Worm (Caenorhabditis elegans) whole organism, L2 larva: Measurements from ENCODE around the gene eri-1.

ENCODE experiments used
- C34F6.9 ChIP-seq: fragments of 150-350 bp; optimal IDR thresholded peaks from 2 replicates; lab custom pipeline; 2014; ENCODE audit warnings: missing biosample characterization, missing genetic modification characterization
- F13H6.1 ChIP-seq: sonication (generic microtip); optimal IDR thresholded peaks from 2 replicates; lab custom pipeline; 2016; ENCODE audit warnings: missing genetic modification characterization, missing compliant biosample characterization
- R02D3.7 ChIP-seq: fragments of 150-350 bp; optimal IDR thresholded peaks from 2 replicates; lab custom pipeline; 2014; ENCODE audit warnings: missing biosample characterization, missing genetic modification characterization
- Y55F3AM.14 ChIP-seq: fragments of 200-800 bp; sonication (Bioruptor generic); optimal IDR thresholded peaks from 2 replicates; lab custom pipeline; 2018; ENCODE audit warnings: mild to moderate bottlenecking, missing genetic modification characterization, missing compliant biosample characterization
- alr-1 ChIP-seq: fragments of 150-350 bp; optimal IDR thresholded peaks from 2 replicates; lab custom pipeline; 2014; ENCODE audit warnings: missing biosample characterization, missing genetic modification characterization
- ama-1 ChIP-seq: fragments of 150-350 bp; optimal IDR thresholded peaks from 2 replicates; lab custom pipeline; 2018; ENCODE audit warnings: inconsistent platforms
- blmp-1 ChIP-seq: sonication (generic microtip); optimal IDR thresholded peaks from 2 replicates; lab custom pipeline; 2017; ENCODE audit warnings: missing genetic modification characterization, mild to moderate bottlenecking, missing compliant biosample characterization, antibody characterized with exemption, moderate library complexity; ENCODE audit not compliant: insufficient read depth
- ceh-16 ChIP-seq: fragments of 150-350 bp; optimal IDR thresholded peaks from 2 replicates; lab custom pipeline; 2014; ENCODE audit warnings: missing biosample characterization, missing genetic modification characterization
- ceh-82 ChIP-seq: fragments of 150-350 bp; optimal IDR thresholded peaks from 2 replicates; lab custom pipeline; 2014; ENCODE audit warnings: missing biosample characterization, missing genetic modification characterization
- crh-2 ChIP-seq: sonication (generic microtip); optimal IDR thresholded peaks from 2 replicates; lab custom pipeline; 2017; ENCODE audit warnings: missing biosample characterization, missing genetic modification characterization
- dmd-4 ChIP-seq: sonication (generic microtip); optimal IDR thresholded peaks from 2 replicates; lab custom pipeline; 2017; ENCODE audit warnings: missing biosample characterization, missing genetic modification characterization
- egl-27 ChIP-seq: sonication (generic microtip); optimal IDR thresholded peaks from 3 replicates; lab custom pipeline; 2017; ENCODE audit warnings: missing biosample characterization, missing genetic modification reagents, missing genetic modification characterization
- elt-1 ChIP-seq: fragments of 150-350 bp; optimal IDR thresholded peaks from 2 replicates; lab custom pipeline; 2014; ENCODE audit warnings: missing biosample characterization, missing genetic modification characterization
- elt-3 ChIP-seq: sonication (generic microtip); optimal IDR thresholded peaks from 2 replicates; lab custom pipeline; 2017; ENCODE audit warnings: missing biosample characterization, missing genetic modification characterization
- fos-1 ChIP-seq: fragments of 150-350 bp; optimal IDR thresholded peaks from 2 replicates; lab custom pipeline; 2014; ENCODE audit warnings: missing biosample characterization, missing genetic modification characterization
- gmeb-1 ChIP-seq: fragments of 150-350 bp; optimal IDR thresholded peaks from 2 replicates; lab custom pipeline; 2014; ENCODE audit warnings: missing biosample characterization, missing genetic modification characterization
- lin-11 ChIP-seq: fragments of 150-350 bp; sonication (generic microtip); optimal IDR thresholded peaks from 2 replicates; lab custom pipeline; 2014; ENCODE audit warnings: missing biosample characterization, missing genetic modification characterization, inconsistent platforms, mixed read lengths
- lin-13 ChIP-seq: fragments of 150-350 bp; optimal IDR thresholded peaks from 2 replicates; lab custom pipeline; 2014; ENCODE audit warnings: missing biosample characterization, missing genetic modification reagents, missing genetic modification characterization
- lin-39 ChIP-seq: fragments of 150-350 bp; optimal IDR thresholded peaks from 2 replicates; lab custom pipeline; 2014; ENCODE audit warnings: missing biosample characterization, missing genetic modification reagents, missing genetic modification characterization
- lsy-2 ChIP-seq, 2 experiments: fragments of 150-350 bp in 1 of 2; sonication (generic microtip) in 1 of 2; optimal IDR thresholded peaks; 2 replicates each; lab custom pipeline; 2014 to 2017; ENCODE audit warnings: missing biosample characterization in 2 of 2, missing genetic modification characterization in 2 of 2
- mab-5 ChIP-seq: fragments of 150-350 bp; optimal IDR thresholded peaks from 2 replicates; lab custom pipeline; 2014; ENCODE audit warnings: missing biosample characterization, missing genetic modification characterization
- nhr-10 ChIP-seq: sonication (generic microtip); optimal IDR thresholded peaks from 2 replicates; lab custom pipeline; 2017; ENCODE audit warnings: missing biosample characterization, missing genetic modification characterization
- nhr-11 ChIP-seq: fragments of 150-350 bp; optimal IDR thresholded peaks from 2 replicates; lab custom pipeline; 2014; ENCODE audit warnings: missing biosample characterization, missing genetic modification characterization
- nhr-129 ChIP-seq: fragments of 150-350 bp; optimal IDR thresholded peaks from 2 replicates; lab custom pipeline; 2014; ENCODE audit warnings: missing biosample characterization, missing genetic modification characterization
- nhr-25 ChIP-seq: fragments of 150-350 bp; sonication (generic microtip); optimal IDR thresholded peaks from 3 replicates; lab custom pipeline; 2014; ENCODE audit warnings: missing biosample characterization, missing genetic modification characterization
- nhr-6 ChIP-seq: fragments of 150-350 bp; optimal IDR thresholded peaks from 2 replicates; lab custom pipeline; 2014; ENCODE audit warnings: missing biosample characterization, missing genetic modification characterization
- nhr-77 ChIP-seq: fragments of 150-350 bp; optimal IDR thresholded peaks from 2 replicates; lab custom pipeline; 2014; ENCODE audit warnings: missing biosample characterization, missing genetic modification characterization
- peb-1 ChIP-seq: fragments of 150-350 bp; optimal IDR thresholded peaks from 2 replicates; lab custom pipeline; 2014; ENCODE audit warnings: missing biosample characterization, missing genetic modification characterization
- sem-4 ChIP-seq: fragments of 150-350 bp; optimal IDR thresholded peaks from 2 replicates; lab custom pipeline; 2014; ENCODE audit warnings: missing biosample characterization, missing genetic modification reagents, missing genetic modification characterization
- skn-1 ChIP-seq: sonication (generic microtip); optimal IDR thresholded peaks from 2 replicates; lab custom pipeline; 2017; ENCODE audit warnings: missing biosample characterization, missing genetic modification characterization
- sma-3 ChIP-seq: sonication (generic microtip); optimal IDR thresholded peaks from 2 replicates; lab custom pipeline; 2016; ENCODE audit warnings: missing genetic modification reagents, missing genetic modification characterization, missing compliant biosample characterization
- snpc-4 ChIP-seq: fragments of 150-350 bp; optimal IDR thresholded peaks from 2 replicates; lab custom pipeline; 2014; ENCODE audit warnings: missing biosample characterization, missing genetic modification characterization
- unc-55 ChIP-seq: fragments of 150-350 bp; sonication (generic microtip); optimal IDR thresholded peaks from 3 replicates; lab custom pipeline; 2014; ENCODE audit warnings: missing biosample characterization, missing genetic modification reagents, missing genetic modification characterization
- zag-1 ChIP-seq: fragments of 150-350 bp; optimal IDR thresholded peaks from 2 replicates; lab custom pipeline; 2014; ENCODE audit warnings: missing biosample characterization, missing genetic modification characterization
- ztf-1 ChIP-seq: fragments of 200-800 bp; sonication (Bioruptor generic); conservative IDR thresholded peaks from 2 replicates; pipeline ENCODE4 v1.3.6; 2022; ENCODE audit warnings: missing genetic modification characterization, missing compliant biosample characterization
- ztf-11 ChIP-seq: sonication (generic microtip); optimal IDR thresholded peaks from 2 replicates; lab custom pipeline; 2017; ENCODE audit warnings: missing biosample characterization, missing genetic modification characterization
- ztf-4 ChIP-seq: fragments of 150-350 bp; optimal IDR thresholded peaks from 2 replicates; lab custom pipeline; 2014; ENCODE audit warnings: missing biosample characterization, missing genetic modification characterization

Gene eri-1

DNA sequence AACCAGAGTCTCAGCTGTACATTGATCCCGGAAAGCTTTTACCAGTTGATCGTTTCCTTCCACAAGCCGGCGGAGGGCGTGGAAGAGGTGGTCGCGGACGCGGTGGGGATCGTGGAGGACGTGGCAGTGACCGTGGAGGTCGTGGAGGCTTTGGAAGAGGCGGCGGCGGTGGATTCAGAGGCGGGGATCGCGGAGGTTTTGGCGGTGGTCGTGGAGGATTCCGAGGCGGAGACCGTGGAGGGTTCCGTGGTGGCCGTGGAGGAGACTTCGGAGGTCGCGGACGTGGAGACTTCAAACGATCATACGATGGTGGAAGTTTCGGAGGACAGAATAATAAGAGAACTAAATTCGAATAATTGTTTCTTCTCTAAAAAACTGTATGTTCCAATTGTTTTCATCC lies 6.8 kb upstream of the eri-1 start:
- TF ChIP-seq alr-1 (tag; lab: Kevin White, UChicago) (no peak), crh-2 (tag; lab: Kevin White, UChicago) (no peak), nhr-77 (tag; lab: Kevin White, UChicago) (no peak), lin-11 (tag; lab: Kevin White, UChicago) (no peak)

DNA sequence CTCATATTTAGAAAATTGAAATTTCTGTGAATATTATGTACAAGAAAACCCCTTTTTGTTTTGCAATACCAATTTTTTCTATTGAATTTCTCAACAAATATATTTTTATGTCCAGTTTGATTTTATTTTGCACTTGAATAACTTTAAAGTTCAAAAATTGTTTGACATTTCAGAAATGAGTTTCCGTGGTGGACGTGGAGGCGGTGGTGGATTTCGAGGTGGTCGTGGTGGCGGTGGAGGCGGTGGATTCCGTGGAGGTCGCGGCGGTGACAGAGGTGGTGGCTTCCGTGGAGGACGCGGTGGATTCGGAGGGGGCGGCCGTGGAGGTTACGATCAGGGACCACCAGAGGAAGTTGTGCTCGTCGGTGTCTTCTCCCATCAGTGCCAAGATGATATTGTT lies 6.2 kb upstream of the eri-1 start, which contains the start of gene garr-1:
garr-1 (plus strand) TSS at position 174 of the 400 bp plus-strand sequence.
- no peak for TF ChIP-seq R02D3.7
- TF ChIP-seq nhr-6 (tag; lab: Kevin White, UChicago) = no peak
- no peak for TF ChIP-seq Y55F3AM.14
- no peak for TF ChIP-seq ama-1 (lab: Kevin White, UChicago)
- TF ChIP-seq ztf-11 = no peak
- no peak for TF ChIP-seq ceh-82
- no peak for TF ChIP-seq zag-1 (tag; lab: Kevin White, UChicago)
- TF ChIP-seq snpc-4 (tag; lab: Kevin White, UChicago) = no peak
- TF ChIP-seq blmp-1 (tag; lab: Kevin White, UChicago) = no peak
- TF ChIP-seq skn-1 = no peak
- TF ChIP-seq peb-1 (tag; lab: Kevin White, UChicago) = no peak
- no peak for TF ChIP-seq nhr-11 (tag; lab: Kevin White, UChicago)
- no peak for TF ChIP-seq ceh-16 (tag; lab: Kevin White, UChicago)

DNA sequence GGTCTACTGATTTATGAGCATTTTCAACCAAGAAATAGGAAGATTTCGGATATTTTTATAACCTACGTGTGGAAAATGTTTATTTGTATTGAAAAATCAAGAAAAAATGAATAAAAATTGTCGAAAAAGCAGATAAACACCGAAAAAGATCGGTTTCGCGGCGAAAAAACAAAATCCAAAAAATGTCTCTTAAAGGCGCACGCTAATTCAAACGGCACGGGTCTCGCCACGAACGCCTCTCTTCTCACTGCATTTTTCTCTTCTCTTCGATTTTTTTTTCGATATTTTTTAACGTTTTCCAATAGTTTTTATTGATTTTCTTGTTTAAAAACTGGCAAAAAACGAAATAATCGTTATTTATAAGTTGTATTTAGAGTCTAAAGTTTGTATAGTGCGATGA lies 5.8 kb upstream of the eri-1 start:
- peak; percentile 66 for TF ChIP-seq unc-55
- TF ChIP-seq ztf-1 (GFP tag; lab: Robert Waterston, UW) = no peak
- peak; percentile 52 for TF ChIP-seq gmeb-1
- no peak for TF ChIP-seq ztf-11
- peak; percentile 22 for TF ChIP-seq crh-2 (tag; lab: Kevin White, UChicago)
- TF ChIP-seq lsy-2 (tag; optimal IDR thresholded peaks at IDR 0.05; lab: Kevin White, UChicago) = peak in 1 of 2 experiments; percentile 67
- peak; percentile 38 for TF ChIP-seq nhr-129 (tag; lab: Kevin White, UChicago)
- no peak for TF ChIP-seq nhr-25 (tag; lab: Kevin White, UChicago)
- TF ChIP-seq F13H6.1 = no peak
- TF ChIP-seq sma-3 = no peak
- TF ChIP-seq nhr-11 (tag; lab: Kevin White, UChicago) = no peak
- TF ChIP-seq ztf-4 (tag; lab: Kevin White, UChicago) = peak; percentile 6
- peak; percentile 5 for TF ChIP-seq snpc-4 (tag; lab: Kevin White, UChicago)
- no peak for TF ChIP-seq sem-4 (tag; lab: Kevin White, UChicago)
- no peak for TF ChIP-seq skn-1
- TF ChIP-seq mab-5 (tag; lab: Kevin White, UChicago) = no peak
- TF ChIP-seq fos-1 = no peak
- peak; percentile 41 for TF ChIP-seq lin-13 (GFP tag; lab: Kevin White, UChicago)
- peak; percentile 59 for TF ChIP-seq C34F6.9 (tag; lab: Kevin White, UChicago)
- TF ChIP-seq, all 48 proteins: peak for 9

DNA sequence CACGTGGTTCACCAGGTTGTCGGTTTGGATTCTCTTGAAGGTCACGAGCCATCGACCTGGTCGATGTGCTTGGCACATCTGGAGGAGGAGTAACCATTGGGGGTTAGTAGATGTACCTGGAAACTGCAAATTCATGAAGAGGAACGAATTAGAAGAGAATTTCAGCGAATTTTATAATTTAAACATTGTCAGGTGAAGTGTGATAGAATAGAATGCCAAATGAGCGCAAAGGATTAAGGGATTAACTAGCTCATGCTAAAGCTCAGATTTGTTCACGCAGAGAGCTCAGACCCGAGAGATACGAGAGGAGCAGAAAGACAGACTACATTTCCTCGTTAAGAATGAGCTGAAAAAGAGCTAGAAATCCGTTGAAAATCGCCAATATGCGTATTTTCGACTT lies 5.3 kb upstream of the eri-1 start, which contains the start of gene daf-18:
daf-18 (minus strand) TSS at position 126 of the 400 bp plus-strand sequence.
- TF ChIP-seq nhr-77 (tag; lab: Kevin White, UChicago) = no peak
- TF ChIP-seq unc-55 = no peak
- TF ChIP-seq C34F6.9 (tag; lab: Kevin White, UChicago) = no peak
- no peak for TF ChIP-seq peb-1 (tag; lab: Kevin White, UChicago)
- no peak for TF ChIP-seq sem-4 (tag; lab: Kevin White, UChicago)
- no peak for TF ChIP-seq mab-5 (tag; lab: Kevin White, UChicago)
- TF ChIP-seq nhr-10 (tag; lab: Kevin White, UChicago) = no peak
- no peak for TF ChIP-seq gmeb-1

DNA sequence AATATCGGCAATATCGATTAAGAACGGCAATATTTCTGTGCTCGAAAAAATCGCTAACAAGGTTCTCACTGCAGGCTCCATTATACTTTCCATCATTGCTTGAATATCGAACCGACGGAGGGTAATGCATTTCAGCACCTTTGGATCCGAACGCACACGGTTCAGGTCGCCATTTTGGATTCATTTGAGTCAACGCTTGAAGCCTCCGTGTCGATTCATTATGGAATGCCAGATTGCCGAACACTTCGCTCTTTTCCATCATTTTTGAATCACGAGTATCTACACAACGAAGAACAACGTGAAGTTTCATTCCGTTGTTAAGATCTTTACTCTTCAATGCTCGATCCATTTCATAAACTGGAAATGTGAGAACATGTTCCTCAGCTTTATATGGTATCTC lies 2.4 kb upstream of the eri-1 start:
- TF ChIP-seq lin-39 (tag; lab: Kevin White, UChicago) (no peak), lsy-2 (tag; optimal IDR thresholded peaks at IDR 0.05; lab: Kevin White, UChicago) (no peak), elt-3 (tag; lab: Kevin White, UChicago) (no peak), nhr-10 (tag; lab: Kevin White, UChicago) (no peak), nhr-77 (tag; lab: Kevin White, UChicago) (no peak), mab-5 (tag; lab: Kevin White, UChicago) (no peak), egl-27 (tag; lab: Kevin White, UChicago) (no peak), elt-1 (tag; lab: Kevin White, UChicago) (no peak), dmd-4 (tag; lab: Kevin White, UChicago) (no peak), C34F6.9 (tag; lab: Kevin White, UChicago) (no peak), gmeb-1 (no peak)
